Fruit fly (Drosophila melanogaster): ENCODE data around the gene CG17744.
A peak's percentile ranks its signal among the peaks of the same experiment; 100 is the strongest.

- TF ChIP-seq usp (GFP tag; optimal IDR thresholded peaks at IDR 0.05) (no peak), Hr78 (GFP tag; optimal IDR thresholded peaks at IDR 0.05) (no peak), fru (GFP tag; optimal IDR thresholded peaks at IDR 0.05) (peak; percentile 16), Abd-B (GFP tag; optimal IDR thresholded peaks at IDR 0.05) (no peak), lola (GFP tag; optimal IDR thresholded peaks at IDR 0.05) (no peak)
Measured at dm6 chr3L:6996907-6997306, 29.7 kb downstream of the CG17744 start.
